Worm (Caenorhabditis elegans): ENCODE measurements around the gene T25D10.4.
A peak's percentile ranks its signal among the peaks of the same experiment; 100 is the strongest.

T25D10.4 gene

DNA sequence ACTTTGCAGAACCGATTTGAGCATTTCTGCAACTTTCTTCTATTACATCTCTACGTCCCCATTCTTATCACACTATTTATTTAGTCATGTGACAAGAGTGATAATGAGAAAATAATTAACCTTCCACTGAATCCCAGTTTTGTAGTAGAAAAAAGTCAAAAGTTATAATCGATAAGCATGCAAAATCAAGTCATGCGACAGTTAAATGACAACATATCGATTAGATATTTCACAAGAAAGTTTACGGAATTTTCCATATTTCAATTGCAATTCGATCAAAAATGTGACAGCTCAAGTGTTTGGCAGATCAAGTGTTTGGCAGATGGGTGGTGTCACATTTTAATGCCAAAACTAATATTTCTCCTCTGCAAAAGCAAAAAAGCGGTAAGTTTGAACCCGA, 35.4 kb downstream of the T25D10.4 start:
- TF ChIP-seq pha-4 (tag; optimal IDR thresholded peaks at IDR 0.05), result peak; percentile 29
- TF ChIP-seq nhr-237 (tag; optimal IDR thresholded peaks at IDR 0.05), result no peak
- peak; percentile 1 for TF ChIP-seq jun-1 (tag; optimal IDR thresholded peaks at IDR 0.05)
- TF ChIP-seq mml-1 (tag; optimal IDR thresholded peaks at IDR 0.05), result no peak
- no peak for TF ChIP-seq nhr-76 (tag; optimal IDR thresholded peaks at IDR 0.05)
- TF ChIP-seq elt-2 (tag; optimal IDR thresholded peaks at IDR 0.05), result peak; percentile 71
- TF ChIP-seq lin-15B (tag; optimal IDR thresholded peaks at IDR 0.05), result no peak
- peak; percentile 35 for TF ChIP-seq pqm-1 (tag; optimal IDR thresholded peaks at IDR 0.05)
- peak; percentile 19 for TF ChIP-seq ceh-28 (tag; optimal IDR thresholded peaks at IDR 0.05)
- no peak for TF ChIP-seq nhr-67 (tag; optimal IDR thresholded peaks at IDR 0.05)
- no peak for TF ChIP-seq nfya-1 (tag; optimal IDR thresholded peaks at IDR 0.05; ENCODE audit: insufficient read depth)

DNA sequence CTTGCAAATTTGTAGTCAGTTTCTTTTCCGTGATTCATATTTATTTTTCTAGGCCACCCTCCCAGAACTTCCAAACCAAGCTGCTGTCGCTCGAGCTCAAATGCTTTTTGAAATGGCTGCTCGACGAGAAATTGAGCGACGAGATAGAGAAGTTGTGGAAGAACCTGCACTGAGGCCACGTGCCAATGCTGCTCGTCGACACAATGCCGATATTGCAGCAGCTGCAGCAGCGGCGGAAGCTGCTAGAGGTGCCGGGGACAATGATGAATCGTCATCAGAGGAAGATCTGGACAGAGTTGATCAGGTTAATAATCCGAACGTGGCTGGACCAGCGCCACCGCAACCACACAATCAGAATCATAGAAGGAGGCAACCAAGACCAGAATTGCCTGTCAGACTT, 36.7 kb downstream of the T25D10.4 start:
- TF ChIP-seq unc-39 (tag; optimal IDR thresholded peaks at IDR 0.05) (no peak), pqm-1 (tag; optimal IDR thresholded peaks at IDR 0.05) (no peak), daf-12 (tag; optimal IDR thresholded peaks at IDR 0.05) (no peak), elt-1 (tag; optimal IDR thresholded peaks at IDR 0.05) (no peak), mml-1 (tag; optimal IDR thresholded peaks at IDR 0.05) (no peak), ceh-16 (tag; optimal IDR thresholded peaks at IDR 0.05) (no peak), ceh-82 (tag; optimal IDR thresholded peaks at IDR 0.05) (no peak), nhr-11 (tag; optimal IDR thresholded peaks at IDR 0.05) (no peak), fkh-2 (tag; optimal IDR thresholded peaks at IDR 0.05) (no peak), nhr-67 (tag; optimal IDR thresholded peaks at IDR 0.05) (no peak), lin-15B (tag; optimal IDR thresholded peaks at IDR 0.05) (no peak), nhr-77 (tag; optimal IDR thresholded peaks at IDR 0.05) (no peak), nhr-43 (tag; optimal IDR thresholded peaks at IDR 0.05; ENCODE audit: poor library complexity, severe bottlenecking) (no peak), nhr-23 (tag; optimal IDR thresholded peaks at IDR 0.05) (no peak), sea-2 (GFP tag; optimal IDR thresholded peaks at IDR 0.05) (no peak), elt-3 (tag; optimal IDR thresholded peaks at IDR 0.05) (no peak), ZK546.5 (tag; optimal IDR thresholded peaks at IDR 0.05) (no peak), nhr-237 (tag; optimal IDR thresholded peaks at IDR 0.05) (no peak), fos-1 (tag; optimal IDR thresholded peaks at IDR 0.05) (no peak)

DNA sequence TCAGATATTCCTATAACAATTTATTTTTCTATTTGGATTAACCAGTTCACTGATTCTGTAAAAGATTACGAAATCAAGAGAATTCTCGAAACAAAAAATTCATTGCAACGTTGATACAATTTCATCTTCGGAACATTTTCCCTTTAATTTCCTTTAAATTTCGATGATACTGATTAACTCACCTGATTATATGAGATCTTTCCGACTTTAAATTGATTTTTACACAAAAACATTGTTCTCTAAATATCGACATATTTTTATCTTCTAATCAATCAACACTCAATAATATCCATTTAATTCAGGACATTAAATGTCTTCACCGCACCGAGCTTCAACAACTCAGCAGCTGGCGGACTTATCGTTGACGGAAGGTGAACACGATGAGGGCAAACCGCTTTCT, 39.1 kb downstream of the T25D10.4 start, which contains the start of gene lin-23:
lin-23 (plus strand) TSS at position 301 of the 400 bp plus-strand sequence.
- TF ChIP-seq R02D3.7 (tag; optimal IDR thresholded peaks at IDR 0.05), result no peak
- no peak for TF ChIP-seq egl-27 (tag; optimal IDR thresholded peaks at IDR 0.05)
- peak; percentile 12 for TF ChIP-seq nhr-25 (tag; optimal IDR thresholded peaks at IDR 0.05)

ce11 chrII:6370110-6370509, 40.0 kb downstream of the T25D10.4 start:
- TF ChIP-seq ztf-11 (tag; optimal IDR thresholded peaks at IDR 0.05), result no peak
- TF ChIP-seq nhr-23 (tag; optimal IDR thresholded peaks at IDR 0.05), result peak; percentile 82
- peak; percentile 83 for TF ChIP-seq lin-39 (tag; optimal IDR thresholded peaks at IDR 0.05)
- TF ChIP-seq lin-15B (tag; optimal IDR thresholded peaks at IDR 0.05), result peak; percentile 93
- TF ChIP-seq egl-27 (tag; optimal IDR thresholded peaks at IDR 0.05), result peak; percentile 14
- peak; percentile 4 for TF ChIP-seq skn-1 (tag; optimal IDR thresholded peaks at IDR 0.05)
- TF ChIP-seq jun-1 (tag; optimal IDR thresholded peaks at IDR 0.05), result peak; percentile 51
- TF ChIP-seq nhr-11 (tag; optimal IDR thresholded peaks at IDR 0.05), result peak; percentile 5
- peak; percentile 83 for TF ChIP-seq pha-4 (tag; optimal IDR thresholded peaks at IDR 0.05)
- peak; percentile 53 for TF ChIP-seq R02D3.7 (tag; optimal IDR thresholded peaks at IDR 0.05)
- peak; percentile 52 for TF ChIP-seq lsy-12 (tag; optimal IDR thresholded peaks at IDR 0.05)
- no peak for TF ChIP-seq ama-1 (optimal IDR thresholded peaks at IDR 0.05)
- TF ChIP-seq tbx-2 (tag; optimal IDR thresholded peaks at IDR 0.05), result peak; percentile 32
- TF ChIP-seq mml-1 (tag; optimal IDR thresholded peaks at IDR 0.05), result no peak
- peak; percentile 89 for TF ChIP-seq hmg-11 (tag; optimal IDR thresholded peaks at IDR 0.05)
- peak; percentile 39 for TF ChIP-seq ceh-82 (tag; optimal IDR thresholded peaks at IDR 0.05)
- no peak for TF ChIP-seq aly-2 (tag; optimal IDR thresholded peaks at IDR 0.05)
- peak; percentile 89 for TF ChIP-seq nfya-1 (tag; optimal IDR thresholded peaks at IDR 0.05; ENCODE audit: insufficient read depth)
- peak; percentile 25 for TF ChIP-seq fkh-10 (GFP tag; optimal IDR thresholded peaks at IDR 0.05)
- TF ChIP-seq snpc-4 (tag; optimal IDR thresholded peaks at IDR 0.05), result peak; percentile 64
- TF ChIP-seq nhr-76 (tag; optimal IDR thresholded peaks at IDR 0.05), result no peak
- no peak for TF ChIP-seq fos-1 (tag; optimal IDR thresholded peaks at IDR 0.05)
- TF ChIP-seq egl-5 (tag; optimal IDR thresholded peaks at IDR 0.05), result peak; percentile 35
- no peak for TF ChIP-seq elt-3 (tag; optimal IDR thresholded peaks at IDR 0.05)
- peak; percentile 70 for TF ChIP-seq pqm-1 (tag; optimal IDR thresholded peaks at IDR 0.05)
- TF ChIP-seq elt-2 (tag; optimal IDR thresholded peaks at IDR 0.05), result peak; percentile 70
- peak; percentile 67 for TF ChIP-seq nhr-43 (tag; optimal IDR thresholded peaks at IDR 0.05; ENCODE audit: poor library complexity, severe bottlenecking)
- TF ChIP-seq ceh-28 (tag; optimal IDR thresholded peaks at IDR 0.05), result peak; percentile 83
- TF ChIP-seq nhr-25 (tag; optimal IDR thresholded peaks at IDR 0.05), result peak; percentile 92
- TF ChIP-seq mdl-1 (tag; optimal IDR thresholded peaks at IDR 0.05), result peak; percentile 85
